Worm (Caenorhabditis elegans): ENCODE data around the gene str-81.

The str-81 gene

ce11 chrV:19296723-19297122 is 45.8 kb upstream of the str-81 start, which contains the start of gene F55C9.6:
TSS of gene F55C9.6 (minus strand) at chrV:19296823.
- TF ChIP-seq nhr-80 (tag; optimal IDR thresholded peaks at IDR 0.05) (no peak), Y79H2A.3 (GFP tag; conservative IDR thresholded peaks at IDR 0.05) (no peak), K11D2.4 (GFP tag; IDR thresholded peaks at IDR 0.05) (no peak), madf-10 (tag; optimal IDR thresholded peaks at IDR 0.05) (no peak), aptf-2 (GFP tag; conservative IDR thresholded peaks at IDR 0.05) (no peak), dpff-1 (tag; optimal IDR thresholded peaks at IDR 0.05) (no peak), T07F8.4 (tag; optimal IDR thresholded peaks at IDR 0.05) (no peak), sdz-38 (tag; optimal IDR thresholded peaks at IDR 0.05) (no peak), mxl-1 (tag; optimal IDR thresholded peaks at IDR 0.05) (no peak)

ce11 chrV:19293025-19293424 is 42.1 kb upstream of the str-81 start, which contains the start of gene F55C9.5:
TSS of gene F55C9.5 (minus strand) at chrV:19293125.
- TF ChIP-seq rpc-1 (optimal IDR thresholded peaks at IDR 0.05) (peak; percentile 12), rpc-1 (tag; optimal IDR thresholded peaks at IDR 0.05) (no peak), nhr-90 (tag; optimal IDR thresholded peaks at IDR 0.05) (no peak), hsf-1 (GFP tag; IDR thresholded peaks at IDR 0.05) (peak; percentile 81)

ce11 chrV:19288073-19288805 is 37.4 kb upstream of the str-81 start, which contains the start of the genes F55C9.3 and fbxb-57:
TSS of gene F55C9.3 (minus strand) at chrV:19288173.
TSS of gene fbxb-57 (plus strand) at chrV:19288755.
- TF ChIP-seq nfya-1 (tag; optimal IDR thresholded peaks at IDR 0.05; ENCODE audit: borderline replicate concordance, insufficient read depth): no peak
- TF ChIP-seq snpc-3.4 (tag; optimal IDR thresholded peaks at IDR 0.05): no peak
- no peak for TF ChIP-seq F23B12.7 (tag; optimal IDR thresholded peaks at IDR 0.05; ENCODE audit: insufficient read depth)
- no peak for TF ChIP-seq Y67H2A.10 (GFP tag; conservative IDR thresholded peaks at IDR 0.05)

ce11 chrV:19285921-19286320 is 35.0 kb upstream of the str-81 start:
- TF ChIP-seq madf-10 (tag; optimal IDR thresholded peaks at IDR 0.05) (no peak), snpc-4 (GFP tag; optimal IDR thresholded peaks at IDR 0.05) (no peak), snpc-4 (tag; optimal IDR thresholded peaks at IDR 0.05) (no peak), sdz-38 (tag; optimal IDR thresholded peaks at IDR 0.05) (no peak), K12H6.12 (tag; optimal IDR thresholded peaks at IDR 0.05) (no peak), dpff-1 (tag; optimal IDR thresholded peaks at IDR 0.05) (no peak), F10E7.11 (tag; optimal IDR thresholded peaks at IDR 0.05) (no peak), madf-8 (GFP tag; conservative IDR thresholded peaks at IDR 0.05) (no peak), xnd-1 (tag; optimal IDR thresholded peaks at IDR 0.05) (no peak), Y53F4B.3 (GFP tag; IDR thresholded peaks at IDR 0.05) (no peak), B0261.1 (tag; optimal IDR thresholded peaks at IDR 0.05) (no peak), F37B4.10 (GFP tag; IDR thresholded peaks at IDR 0.05) (no peak), ama-1 (optimal IDR thresholded peaks at IDR 0.05) (no peak), ama-1 (GFP tag; optimal IDR thresholded peaks at IDR 0.05) (no peak)

ce11 chrV:19282314-19282713 is 31.4 kb upstream of the str-81 start, which contains the start of gene fbxb-117:
TSS of gene fbxb-117 (plus strand) at chrV:19282614.
- TF ChIP-seq nhr-120 (GFP tag; IDR thresholded peaks at IDR 0.05): no peak
- TF ChIP-seq ekl-4 (GFP tag; IDR thresholded peaks at IDR 0.05): no peak
- TF ChIP-seq lin-26 (GFP tag; IDR thresholded peaks at IDR 0.05): no peak
- TF ChIP-seq F52B5.7 (tag; optimal IDR thresholded peaks at IDR 0.05): no peak
- TF ChIP-seq ceh-58 (GFP tag; IDR thresholded peaks at IDR 0.05): no peak
- TF ChIP-seq F37B4.10 (GFP tag; IDR thresholded peaks at IDR 0.05): no peak
- TF ChIP-seq tlf-1 (GFP tag; optimal IDR thresholded peaks at IDR 0.05): no peak
- no peak for TF ChIP-seq let-526 (GFP tag; IDR thresholded peaks at IDR 0.05)
